Worm (Caenorhabditis elegans) whole organism, L2 larva: ENCODE data around the gene ttr-46.
"Not testable (repeated sequence)": the region's sequence is repeated elsewhere in the genome, so short reads cannot be mapped to it uniquely, and the experiment has no call there.

ENCODE experiments used
- C34F6.9 ChIP-seq: fragments of 150-350 bp; optimal IDR thresholded peaks from 2 replicates; lab custom pipeline; 2014; ENCODE audit warnings: missing biosample characterization, missing genetic modification characterization
- F13H6.1 ChIP-seq: sonication (generic microtip); optimal IDR thresholded peaks from 2 replicates; lab custom pipeline; 2016; ENCODE audit warnings: missing genetic modification characterization, missing compliant biosample characterization
- Y55F3AM.14 ChIP-seq: fragments of 200-800 bp; sonication (Bioruptor generic); optimal IDR thresholded peaks from 2 replicates; lab custom pipeline; 2018; ENCODE audit warnings: mild to moderate bottlenecking, missing genetic modification characterization, missing compliant biosample characterization
- ZK546.5 ChIP-seq: sonication (generic microtip); optimal IDR thresholded peaks from 2 replicates; lab custom pipeline; 2017; ENCODE audit warnings: missing biosample characterization, missing genetic modification characterization
- ama-1 ChIP-seq: fragments of 150-350 bp; optimal IDR thresholded peaks from 2 replicates; lab custom pipeline; 2018; ENCODE audit warnings: inconsistent platforms
- blmp-1 ChIP-seq: sonication (generic microtip); optimal IDR thresholded peaks from 2 replicates; lab custom pipeline; 2017; ENCODE audit warnings: missing genetic modification characterization, mild to moderate bottlenecking, missing compliant biosample characterization, antibody characterized with exemption, moderate library complexity; ENCODE audit not compliant: insufficient read depth
- crh-2 ChIP-seq: sonication (generic microtip); optimal IDR thresholded peaks from 2 replicates; lab custom pipeline; 2017; ENCODE audit warnings: missing biosample characterization, missing genetic modification characterization
- egl-27 ChIP-seq: sonication (generic microtip); optimal IDR thresholded peaks from 3 replicates; lab custom pipeline; 2017; ENCODE audit warnings: missing biosample characterization, missing genetic modification reagents, missing genetic modification characterization
- elt-3 ChIP-seq: sonication (generic microtip); optimal IDR thresholded peaks from 2 replicates; lab custom pipeline; 2017; ENCODE audit warnings: missing biosample characterization, missing genetic modification characterization
- fos-1 ChIP-seq: fragments of 150-350 bp; optimal IDR thresholded peaks from 2 replicates; lab custom pipeline; 2014; ENCODE audit warnings: missing biosample characterization, missing genetic modification characterization
- gmeb-1 ChIP-seq: fragments of 150-350 bp; optimal IDR thresholded peaks from 2 replicates; lab custom pipeline; 2014; ENCODE audit warnings: missing biosample characterization, missing genetic modification characterization
- lin-11 ChIP-seq: fragments of 150-350 bp; sonication (generic microtip); optimal IDR thresholded peaks from 2 replicates; lab custom pipeline; 2014; ENCODE audit warnings: missing biosample characterization, missing genetic modification characterization, inconsistent platforms, mixed read lengths
- lin-13 ChIP-seq: fragments of 150-350 bp; optimal IDR thresholded peaks from 2 replicates; lab custom pipeline; 2014; ENCODE audit warnings: missing biosample characterization, missing genetic modification reagents, missing genetic modification characterization
- lsy-2 ChIP-seq, 2 experiments: fragments of 150-350 bp in 1 of 2; sonication (generic microtip) in 1 of 2; optimal IDR thresholded peaks; 2 replicates each; lab custom pipeline; 2014 to 2017; ENCODE audit warnings: missing biosample characterization in 2 of 2, missing genetic modification characterization in 2 of 2
- nhr-11 ChIP-seq: fragments of 150-350 bp; optimal IDR thresholded peaks from 2 replicates; lab custom pipeline; 2014; ENCODE audit warnings: missing biosample characterization, missing genetic modification characterization
- nhr-12 ChIP-seq: fragments of 150-350 bp; optimal IDR thresholded peaks from 2 replicates; lab custom pipeline; 2014; ENCODE audit warnings: missing biosample characterization, missing genetic modification characterization
- nhr-129 ChIP-seq: fragments of 150-350 bp; optimal IDR thresholded peaks from 2 replicates; lab custom pipeline; 2014; ENCODE audit warnings: missing biosample characterization, missing genetic modification characterization
- nhr-21 ChIP-seq: fragments of 150-350 bp; optimal IDR thresholded peaks from 2 replicates; lab custom pipeline; 2014; ENCODE audit warnings: missing biosample characterization, missing genetic modification characterization
- nhr-25 ChIP-seq: fragments of 150-350 bp; sonication (generic microtip); optimal IDR thresholded peaks from 3 replicates; lab custom pipeline; 2014; ENCODE audit warnings: missing biosample characterization, missing genetic modification characterization
- nhr-77 ChIP-seq: fragments of 150-350 bp; optimal IDR thresholded peaks from 2 replicates; lab custom pipeline; 2014; ENCODE audit warnings: missing biosample characterization, missing genetic modification characterization
- sem-4 ChIP-seq: fragments of 150-350 bp; optimal IDR thresholded peaks from 2 replicates; lab custom pipeline; 2014; ENCODE audit warnings: missing biosample characterization, missing genetic modification reagents, missing genetic modification characterization
- sma-3 ChIP-seq: sonication (generic microtip); optimal IDR thresholded peaks from 2 replicates; lab custom pipeline; 2016; ENCODE audit warnings: missing genetic modification reagents, missing genetic modification characterization, missing compliant biosample characterization
- sma-9 ChIP-seq, 2 experiments: fragments of 150-350 bp in 1 of 2; sonication (generic microtip) in 1 of 2; optimal IDR thresholded peaks; 2 replicates each; lab custom pipeline; 2014 to 2016; ENCODE audit warnings: missing genetic modification characterization in 2 of 2, mild to moderate bottlenecking in 1 of 2, missing biosample characterization in 1 of 2, missing compliant biosample characterization in 1 of 2, missing genetic modification reagents in 1 of 2, moderate library complexity in 1 of 2
- snpc-4 ChIP-seq: fragments of 150-350 bp; optimal IDR thresholded peaks from 2 replicates; lab custom pipeline; 2014; ENCODE audit warnings: missing biosample characterization, missing genetic modification characterization
- unc-39 ChIP-seq: fragments of 150-350 bp; optimal IDR thresholded peaks from 2 replicates; lab custom pipeline; 2014; ENCODE audit warnings: missing biosample characterization, missing genetic modification characterization
- unc-55 ChIP-seq: fragments of 150-350 bp; sonication (generic microtip); optimal IDR thresholded peaks from 3 replicates; lab custom pipeline; 2014; ENCODE audit warnings: missing biosample characterization, missing genetic modification reagents, missing genetic modification characterization
- zag-1 ChIP-seq: fragments of 150-350 bp; optimal IDR thresholded peaks from 2 replicates; lab custom pipeline; 2014; ENCODE audit warnings: missing biosample characterization, missing genetic modification characterization
- ztf-4 ChIP-seq: fragments of 150-350 bp; optimal IDR thresholded peaks from 2 replicates; lab custom pipeline; 2014; ENCODE audit warnings: missing biosample characterization, missing genetic modification characterization

The ttr-46 gene

DNA sequence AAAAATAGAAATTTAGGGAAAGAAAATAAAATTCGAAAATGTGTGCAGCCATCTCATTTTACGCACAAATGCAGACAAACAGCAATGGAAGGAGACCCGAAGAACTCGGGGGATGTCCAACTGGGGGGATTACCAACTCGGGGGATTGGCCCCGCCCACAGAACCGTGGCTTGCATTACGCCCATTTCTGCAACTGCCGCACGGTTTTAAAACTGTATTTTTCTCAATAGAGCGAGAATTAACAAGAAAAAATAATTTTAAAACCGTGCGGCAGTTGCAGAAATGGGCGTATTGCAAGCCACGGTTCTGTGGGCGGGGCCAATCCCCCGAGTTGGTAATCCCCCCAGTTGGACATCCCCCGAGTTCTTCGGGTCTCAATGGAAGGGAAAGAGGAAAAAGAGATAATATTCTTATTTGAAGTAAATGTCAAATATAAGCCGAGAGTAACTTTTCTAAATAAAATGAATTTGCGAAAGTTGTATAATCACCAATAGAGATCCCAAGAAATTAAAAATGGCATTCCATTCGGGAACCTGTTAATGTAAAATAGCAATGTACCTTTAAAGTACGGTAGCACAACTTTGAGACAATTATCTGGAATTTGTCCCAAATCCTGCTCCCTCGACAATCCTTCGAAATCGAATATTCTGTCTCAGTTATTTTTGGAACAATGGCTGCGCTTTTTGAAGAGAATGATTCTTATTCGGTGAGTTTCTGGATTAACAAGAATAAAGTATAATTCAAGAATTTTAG, 29.9 kb downstream of the ttr-46 start, which contains the start of the genes ruvb-1 and tofu-1:
ruvb-1 (minus strand) TSS at position 72 of the 753 bp plus-strand sequence.
tofu-1 (plus strand) TSS at position 417 of the 753 bp plus-strand sequence.
- TF ChIP-seq fos-1 (tag; lab: Kevin White, UChicago) (peak; percentile 26), blmp-1 (tag; lab: Kevin White, UChicago) (peak; percentile 5), egl-27 (tag; lab: Kevin White, UChicago) (peak; percentile 14), unc-55 (peak; percentile 58), nhr-21 (tag; lab: Kevin White, UChicago) (peak; percentile 41), lin-13 (GFP tag; lab: Kevin White, UChicago) (peak; percentile 80), sma-3 (GFP tag; lab: Kevin White, UChicago) (peak; percentile 91), nhr-129 (tag; lab: Kevin White, UChicago) (peak; percentile 22), sma-9 (GFP tag; optimal IDR thresholded peaks at IDR 0.05; lab: Kevin White, UChicago) (peak; percentile 22), C34F6.9 (tag; lab: Kevin White, UChicago) (peak; percentile 58), lin-11 (peak; percentile 56), gmeb-1 (tag; lab: Kevin White, UChicago) (peak; percentile 68), sem-4 (peak; percentile 40), lsy-2 (tag; optimal IDR thresholded peaks at IDR 0.05; lab: Kevin White, UChicago) (peak in 1 of 2 experiments; percentile 62), F13H6.1 (peak; percentile 85), crh-2 (peak; percentile 65)
- not testable (repeated sequence) for TF ChIP-seq sma-9 (tag; optimal IDR thresholded peaks at IDR 0.05; lab: Kevin White, UChicago)

DNA sequence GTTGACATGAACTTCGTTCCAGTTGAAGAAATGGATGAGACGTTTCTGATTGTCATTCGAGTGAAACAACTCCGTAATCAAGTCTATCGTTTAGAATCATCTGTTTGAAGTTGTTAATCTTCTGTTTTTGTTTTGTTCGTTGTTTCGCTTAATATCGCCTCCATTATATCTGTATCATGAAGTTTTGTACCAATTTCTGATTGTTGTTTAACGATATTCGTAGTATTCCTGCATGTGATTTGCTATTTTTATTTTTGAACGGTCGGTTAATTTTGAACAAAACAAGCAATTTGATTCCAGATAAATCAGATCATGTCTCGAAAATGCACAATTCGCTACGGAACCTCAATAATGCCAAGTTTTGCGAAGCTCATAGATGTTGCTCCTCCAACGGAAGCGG, 31.5 kb downstream of the ttr-46 start, which contains the start of gene C27H6.9:
C27H6.9 (plus strand) TSS at position 301 of the 400 bp plus-strand sequence.
- TF ChIP-seq ZK546.5 (tag; lab: Kevin White, UChicago) (no peak), nhr-11 (tag; lab: Kevin White, UChicago) (no peak), nhr-12 (tag; lab: Kevin White, UChicago) (no peak), unc-55 (no peak), unc-39 (no peak), nhr-21 (tag; lab: Kevin White, UChicago) (no peak), elt-3 (tag; lab: Kevin White, UChicago) (no peak), nhr-77 (no peak), fos-1 (tag; lab: Kevin White, UChicago) (no peak), sma-9 (GFP tag; optimal IDR thresholded peaks at IDR 0.05; lab: Kevin White, UChicago) (no peak), sma-9 (tag; optimal IDR thresholded peaks at IDR 0.05; lab: Kevin White, UChicago) (no peak), sma-3 (GFP tag; lab: Kevin White, UChicago) (no peak), Y55F3AM.14 (no peak), ztf-4 (tag; lab: Kevin White, UChicago) (no peak)

DNA sequence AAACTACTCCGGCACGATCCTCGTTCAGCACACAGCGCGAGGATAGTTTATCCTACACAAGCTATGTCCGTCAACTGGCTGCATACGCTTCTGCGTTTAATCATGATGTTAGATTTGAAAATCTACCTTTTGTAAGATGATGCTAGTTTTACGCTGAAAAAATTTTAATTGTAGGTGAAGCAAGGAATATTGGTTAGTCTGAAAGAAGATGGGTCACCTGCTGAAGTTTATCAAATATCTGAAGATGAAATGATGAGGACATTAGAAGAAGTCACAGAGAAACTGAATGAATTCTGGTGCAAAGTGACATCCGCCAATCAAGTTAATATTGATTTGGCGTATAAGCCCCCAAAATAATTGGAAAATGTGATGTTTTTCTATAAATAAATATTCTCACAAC, 32.5 kb downstream of the ttr-46 start:
- TF ChIP-seq sma-3 (GFP tag; lab: Kevin White, UChicago): no peak
- peak in 1 of 2 experiments; percentile 25 for TF ChIP-seq lsy-2 (tag; optimal IDR thresholded peaks at IDR 0.05; lab: Kevin White, UChicago)

DNA sequence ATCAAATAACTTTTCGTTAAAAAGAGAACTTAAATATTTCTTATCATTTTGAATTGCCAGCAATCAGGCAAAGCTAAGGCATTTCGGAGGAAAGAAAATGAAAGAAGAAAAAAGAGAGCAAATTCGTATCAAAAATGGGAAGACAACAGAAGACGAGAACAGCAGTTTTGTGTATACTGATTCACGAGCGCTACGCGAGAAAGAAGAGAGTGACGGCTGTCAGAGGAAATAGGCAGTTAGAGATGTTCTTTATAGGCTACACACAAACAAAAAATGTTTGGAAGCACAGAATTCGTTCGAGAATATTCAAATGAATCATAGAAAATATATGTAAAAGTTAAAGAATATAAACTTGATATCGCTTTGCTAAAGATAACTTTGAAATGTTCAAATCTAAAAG, 33.8 kb downstream of the ttr-46 start:
- TF ChIP-seq nhr-25 (no peak), snpc-4 (tag; lab: Kevin White, UChicago) (no peak), fos-1 (tag; lab: Kevin White, UChicago) (peak; percentile 58), unc-55 (peak; percentile 52), crh-2 (peak; percentile 33), egl-27 (tag; lab: Kevin White, UChicago) (no peak), C34F6.9 (tag; lab: Kevin White, UChicago) (peak; percentile 23), ama-1 (lab: Kevin White, UChicago) (peak; percentile 29), nhr-21 (tag; lab: Kevin White, UChicago) (no peak), ztf-4 (tag; lab: Kevin White, UChicago) (no peak), lin-13 (GFP tag; lab: Kevin White, UChicago) (no peak), nhr-11 (tag; lab: Kevin White, UChicago) (peak; percentile 53), F13H6.1 (peak; percentile 3)

DNA sequence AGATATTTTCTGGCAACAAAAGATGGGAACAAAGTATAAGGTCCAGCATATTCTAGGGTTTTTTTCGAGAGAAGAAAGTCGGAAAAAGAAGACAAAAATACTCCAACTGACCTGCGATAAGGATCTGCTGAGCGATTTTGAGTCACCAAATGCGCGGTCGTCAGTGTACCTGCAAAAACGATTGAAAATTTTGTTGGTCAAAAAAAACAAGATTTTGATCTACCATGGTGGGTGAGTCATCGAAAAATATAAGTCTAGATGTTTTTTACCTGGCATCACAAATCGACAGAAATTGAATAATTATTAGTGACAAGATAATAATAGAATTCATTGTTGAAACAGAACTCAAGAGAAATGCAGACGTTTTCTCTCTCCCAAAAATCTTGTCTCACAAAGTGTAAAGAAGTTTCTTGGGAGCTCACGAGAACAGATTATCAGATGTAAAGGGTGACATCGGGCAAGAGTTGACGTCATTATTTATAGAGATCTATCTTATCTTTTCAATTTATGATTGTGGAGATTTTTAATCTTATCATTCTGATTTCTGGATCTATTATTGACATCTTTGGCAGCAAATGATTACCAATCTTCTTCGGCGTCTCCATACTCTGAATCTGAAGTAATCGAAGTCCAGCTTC, 34.3 kb downstream of the ttr-46 start:
- TF ChIP-seq sma-9 (GFP tag; optimal IDR thresholded peaks at IDR 0.05; lab: Kevin White, UChicago) (peak; percentile 51), sma-9 (tag; optimal IDR thresholded peaks at IDR 0.05; lab: Kevin White, UChicago) (no peak), nhr-11 (tag; lab: Kevin White, UChicago) (no peak), zag-1 (no peak), lsy-2 (tag; optimal IDR thresholded peaks at IDR 0.05; lab: Kevin White, UChicago) (peak in 1 of 2 experiments; percentile 17), F13H6.1 (peak; percentile 5)
